Worm (Caenorhabditis elegans): ENCODE data around the gene irld-48.

The irld-48 gene

ce11 chrII:2994590-2995392 lies 38.9 kb downstream of the irld-48 start:
- TF ChIP-seq nhr-23 (tag; optimal IDR thresholded peaks at IDR 0.05) (no peak), zag-1 (tag; optimal IDR thresholded peaks at IDR 0.05) (no peak), nhr-237 (tag; optimal IDR thresholded peaks at IDR 0.05) (no peak), elt-3 (tag; optimal IDR thresholded peaks at IDR 0.05) (no peak), snpc-4 (tag; optimal IDR thresholded peaks at IDR 0.05) (no peak), lin-13 (GFP tag; optimal IDR thresholded peaks at IDR 0.05) (no peak), ZK546.5 (tag; optimal IDR thresholded peaks at IDR 0.05) (no peak), ceh-16 (tag; optimal IDR thresholded peaks at IDR 0.05) (peak; percentile 64), ztf-11 (tag; optimal IDR thresholded peaks at IDR 0.05) (no peak), elt-1 (tag; optimal IDR thresholded peaks at IDR 0.05) (no peak), mab-5 (tag; optimal IDR thresholded peaks at IDR 0.05) (peak; percentile 44), lin-11 (tag; optimal IDR thresholded peaks at IDR 0.05) (no peak), skn-1 (tag; optimal IDR thresholded peaks at IDR 0.05) (no peak), nhr-12 (tag; optimal IDR thresholded peaks at IDR 0.05) (no peak), ztf-4 (tag; optimal IDR thresholded peaks at IDR 0.05) (no peak), sem-4 (tag; optimal IDR thresholded peaks at IDR 0.05) (no peak), Y55F3AM.14 (GFP tag; optimal IDR thresholded peaks at IDR 0.05) (no peak), dmd-4 (tag; optimal IDR thresholded peaks at IDR 0.05) (no peak), lsy-2 (tag; optimal IDR thresholded peaks at IDR 0.05) (peak in 1 of 2 experiments; percentile 3), R02D3.7 (tag; optimal IDR thresholded peaks at IDR 0.05) (no peak), fos-1 (tag; optimal IDR thresholded peaks at IDR 0.05) (no peak), lin-39 (tag; optimal IDR thresholded peaks at IDR 0.05) (no peak), sma-3 (GFP tag; optimal IDR thresholded peaks at IDR 0.05) (no peak), unc-39 (tag; optimal IDR thresholded peaks at IDR 0.05) (no peak), crh-2 (tag; optimal IDR thresholded peaks at IDR 0.05) (no peak), ztf-1 (GFP tag; conservative IDR thresholded peaks at IDR 0.05) (no peak), nhr-6 (tag; optimal IDR thresholded peaks at IDR 0.05) (no peak), sma-9 (GFP tag; optimal IDR thresholded peaks at IDR 0.05) (peak; percentile 17), sma-9 (tag; optimal IDR thresholded peaks at IDR 0.05) (no peak), mdl-1 (tag; optimal IDR thresholded peaks at IDR 0.05) (no peak), nhr-10 (tag; optimal IDR thresholded peaks at IDR 0.05) (no peak), alr-1 (tag; optimal IDR thresholded peaks at IDR 0.05) (no peak), F13H6.1 (tag; optimal IDR thresholded peaks at IDR 0.05) (no peak), aly-2 (tag; optimal IDR thresholded peaks at IDR 0.05) (no peak), nhr-129 (tag; optimal IDR thresholded peaks at IDR 0.05) (peak; percentile 46), nhr-25 (tag; optimal IDR thresholded peaks at IDR 0.05) (peak; percentile 43), unc-55 (GFP tag; optimal IDR thresholded peaks at IDR 0.05) (peak; percentile 7), ceh-82 (tag; optimal IDR thresholded peaks at IDR 0.05) (no peak), unc-62 (GFP tag; optimal IDR thresholded peaks at IDR 0.05) (no peak), blmp-1 (tag; optimal IDR thresholded peaks at IDR 0.05; ENCODE audit: insufficient read depth) (peak; percentile 86), mbf-1 (tag; optimal IDR thresholded peaks at IDR 0.05) (no peak), ama-1 (optimal IDR thresholded peaks at IDR 0.05) (no peak)

DNA sequence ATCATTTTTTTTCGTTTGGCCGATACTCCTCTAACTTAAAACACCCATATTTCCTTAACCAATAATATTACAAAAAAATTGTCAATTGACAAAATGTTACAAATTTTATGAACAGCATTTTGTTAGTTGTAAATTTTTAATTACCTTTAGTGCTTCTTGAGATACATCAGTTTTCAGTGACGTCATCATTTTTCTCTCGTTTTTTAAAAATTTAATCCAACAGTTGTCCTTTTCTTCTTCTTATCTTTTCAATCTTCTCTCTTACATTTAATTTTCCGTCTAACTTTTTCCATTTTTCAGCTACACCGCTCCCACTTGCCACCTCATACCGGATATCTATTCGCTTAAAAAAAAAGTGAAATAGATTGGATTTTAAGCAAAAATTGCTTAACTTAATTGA lies 40.9 kb downstream of the irld-48 start, which contains the start of gene lido-8:
Gene lido-8 (plus strand): TSS at position 301 of the 400 bp plus-strand sequence.
- TF ChIP-seq lin-11 (tag; optimal IDR thresholded peaks at IDR 0.05) (no peak), lin-39 (tag; optimal IDR thresholded peaks at IDR 0.05) (no peak), lsy-2 (tag; optimal IDR thresholded peaks at IDR 0.05) (no peak), ztf-11 (tag; optimal IDR thresholded peaks at IDR 0.05) (no peak), elt-3 (tag; optimal IDR thresholded peaks at IDR 0.05) (no peak), R02D3.7 (tag; optimal IDR thresholded peaks at IDR 0.05) (no peak), nhr-237 (tag; optimal IDR thresholded peaks at IDR 0.05) (no peak), blmp-1 (tag; optimal IDR thresholded peaks at IDR 0.05; ENCODE audit: insufficient read depth) (no peak), sma-9 (GFP tag; optimal IDR thresholded peaks at IDR 0.05) (no peak), sma-9 (tag; optimal IDR thresholded peaks at IDR 0.05) (no peak), aly-2 (tag; optimal IDR thresholded peaks at IDR 0.05) (no peak), sem-4 (tag; optimal IDR thresholded peaks at IDR 0.05) (no peak), ceh-16 (tag; optimal IDR thresholded peaks at IDR 0.05) (no peak), nhr-129 (tag; optimal IDR thresholded peaks at IDR 0.05) (no peak)
